Fruit fly (Drosophila melanogaster): ENCODE measurements around the gene Pa1.

Gene Pa1

dm6 chrX:11359081-11359481 is at the start of gene Pa1:
Gene Pa1, plus strand, starts transcription at chrX:11359236.
- TF ChIP-seq usp (GFP tag; optimal IDR thresholded peaks at IDR 0.05) (no peak), Dll (optimal IDR thresholded peaks at IDR 0.05) (no peak), psq (optimal IDR thresholded peaks at IDR 0.05) (no peak), pan (optimal IDR thresholded peaks at IDR 0.05) (no peak), EcR (GFP tag; optimal IDR thresholded peaks at IDR 0.05) (no peak), CG8478 (optimal IDR thresholded peaks at IDR 0.05) (no peak)

- TF ChIP-seq psq (optimal IDR thresholded peaks at IDR 0.05) (no peak), pan (optimal IDR thresholded peaks at IDR 0.05) (no peak), Dll (optimal IDR thresholded peaks at IDR 0.05) (no peak), usp (GFP tag; optimal IDR thresholded peaks at IDR 0.05) (no peak), CG8478 (optimal IDR thresholded peaks at IDR 0.05) (no peak), EcR (GFP tag; optimal IDR thresholded peaks at IDR 0.05) (no peak)
These were observed 47.9 kb upstream of the Pa1 start, which contains the start of gene Ir10a for dm6 chrX:11311108-11311507. Gene Ir10a, minus strand, starts transcription at chrX:11311208.

- TF ChIP-seq Dll (optimal IDR thresholded peaks at IDR 0.05) (no peak), pan (optimal IDR thresholded peaks at IDR 0.05) (no peak), psq (optimal IDR thresholded peaks at IDR 0.05) (no peak), EcR (GFP tag; optimal IDR thresholded peaks at IDR 0.05) (no peak), CG8478 (optimal IDR thresholded peaks at IDR 0.05) (no peak), usp (GFP tag; optimal IDR thresholded peaks at IDR 0.05) (no peak)
These were observed 39.1 kb upstream of the Pa1 start for dm6 chrX:11319916-11320315.

- TF ChIP-seq psq (optimal IDR thresholded peaks at IDR 0.05) (no peak), usp (GFP tag; optimal IDR thresholded peaks at IDR 0.05) (no peak), Dll (optimal IDR thresholded peaks at IDR 0.05) (no peak)
These were observed 36.8 kb upstream of the Pa1 start, which contains the start of gene sisA for dm6 chrX:11322257-11322656. Gene sisA, minus strand, starts transcription at chrX:11322357.

- TF ChIP-seq EcR (GFP tag; optimal IDR thresholded peaks at IDR 0.05) (no peak), usp (GFP tag; optimal IDR thresholded peaks at IDR 0.05) (no peak), CG8478 (optimal IDR thresholded peaks at IDR 0.05) (no peak), psq (optimal IDR thresholded peaks at IDR 0.05) (no peak), Dll (optimal IDR thresholded peaks at IDR 0.05) (no peak), pan (optimal IDR thresholded peaks at IDR 0.05) (no peak)
These were observed 36.4 kb upstream of the Pa1 start for dm6 chrX:11322659-11323058.

- TF ChIP-seq usp (GFP tag; optimal IDR thresholded peaks at IDR 0.05) (no peak), psq (optimal IDR thresholded peaks at IDR 0.05) (no peak), CG8478 (optimal IDR thresholded peaks at IDR 0.05) (peak; percentile 41), pan (optimal IDR thresholded peaks at IDR 0.05) (no peak), Dll (optimal IDR thresholded peaks at IDR 0.05) (no peak), EcR (GFP tag; optimal IDR thresholded peaks at IDR 0.05) (no peak)
These were observed 33.8 kb upstream of the Pa1 start, which contains the start of gene Gapvd1 for dm6 chrX:11325175-11325768. Gene Gapvd1, plus strand, starts transcription at chrX:11325385.

- TF ChIP-seq Dll (optimal IDR thresholded peaks at IDR 0.05) (peak; percentile 11), psq (optimal IDR thresholded peaks at IDR 0.05) (no peak)
These were observed 32.8 kb upstream of the Pa1 start for dm6 chrX:11326213-11326731.

- no peak for TF ChIP-seq EcR (GFP tag; optimal IDR thresholded peaks at IDR 0.05)
- TF ChIP-seq usp (GFP tag; optimal IDR thresholded peaks at IDR 0.05), result no peak
- TF ChIP-seq CG8478 (optimal IDR thresholded peaks at IDR 0.05), result no peak
- TF ChIP-seq pan (optimal IDR thresholded peaks at IDR 0.05), result no peak
- TF ChIP-seq psq (optimal IDR thresholded peaks at IDR 0.05), result no peak
- TF ChIP-seq Dll (optimal IDR thresholded peaks at IDR 0.05), result no peak
These were observed 20.8 kb upstream of the Pa1 start for dm6 chrX:11338047-11338747.

- no peak for TF ChIP-seq EcR (GFP tag; optimal IDR thresholded peaks at IDR 0.05)
- TF ChIP-seq psq (optimal IDR thresholded peaks at IDR 0.05), result no peak
- no peak for TF ChIP-seq usp (GFP tag; optimal IDR thresholded peaks at IDR 0.05)
- no peak for TF ChIP-seq pan (optimal IDR thresholded peaks at IDR 0.05)
- peak; percentile 40 for TF ChIP-seq Dll (optimal IDR thresholded peaks at IDR 0.05)
- no peak for TF ChIP-seq CG8478 (optimal IDR thresholded peaks at IDR 0.05)
These were observed 19.8 kb upstream of the Pa1 start for dm6 chrX:11338973-11339867.

- no peak for TF ChIP-seq Dll (optimal IDR thresholded peaks at IDR 0.05)
- no peak for TF ChIP-seq pan (optimal IDR thresholded peaks at IDR 0.05)
- TF ChIP-seq EcR (GFP tag; optimal IDR thresholded peaks at IDR 0.05), result no peak
- TF ChIP-seq psq (optimal IDR thresholded peaks at IDR 0.05), result no peak
- TF ChIP-seq CG8478 (optimal IDR thresholded peaks at IDR 0.05), result no peak
- no peak for TF ChIP-seq usp (GFP tag; optimal IDR thresholded peaks at IDR 0.05)
These were observed 19.0 kb upstream of the Pa1 start, which contains the start of the genes CG34348 and Kap3 for dm6 chrX:11339868-11340548. Gene CG34348, plus strand, starts transcription at chrX:11339873. Gene Kap3, minus strand, starts transcription at chrX:11340084.

dm6 chrX:11340719-11341322 is 18.2 kb upstream of the Pa1 start:
- TF ChIP-seq pan (optimal IDR thresholded peaks at IDR 0.05) (no peak), psq (optimal IDR thresholded peaks at IDR 0.05) (no peak), Dll (optimal IDR thresholded peaks at IDR 0.05) (no peak), CG8478 (optimal IDR thresholded peaks at IDR 0.05) (no peak)

All from whole organism.